Fruit fly (Drosophila melanogaster) whole organism, prepupa: ENCODE data around the gene CG17490.

Experiments
- CG10669 ChIP-seq: fragments of 200-800 bp; sonication (Bioruptor generic); optimal IDR thresholded peaks from 3 replicates; lab custom pipeline; 2018; ENCODE audit warnings: missing biosample characterization, mild to moderate bottlenecking, missing genetic modification characterization, moderate library complexity
- CG15336 ChIP-seq: fragments of 200-800 bp; sonication (Bioruptor generic); IDR thresholded peaks from 2 replicates; pipeline ENCODE4 v1.3.6; 2022; ENCODE audit warnings: missing biosample characterization, missing genetic modification characterization
- CG32006 ChIP-seq: fragments of 200-800 bp; sonication (Bioruptor generic); optimal IDR thresholded peaks from 3 replicates; lab custom pipeline; 2017; ENCODE audit warnings: missing biosample characterization, mild to moderate bottlenecking, missing genetic modification characterization
- CG3919 ChIP-seq: fragments of 200-800 bp; sonication (Bioruptor generic); optimal IDR thresholded peaks from 3 replicates; lab custom pipeline; 2016; ENCODE audit warnings: missing biosample characterization, missing genetic modification characterization
- CG6792 ChIP-seq: fragments of 200-800 bp; sonication (Bioruptor generic); optimal IDR thresholded peaks from 3 replicates; lab custom pipeline; 2016; ENCODE audit warnings: missing biosample characterization, missing genetic modification characterization
- CG7368 ChIP-seq: fragments of 200-800 bp; sonication (Bioruptor generic); optimal IDR thresholded peaks from 3 replicates; lab custom pipeline; 2016; ENCODE audit warnings: missing biosample characterization, missing genetic modification characterization
- CG8119 ChIP-seq: fragments of 200-800 bp; sonication (Bioruptor generic); IDR thresholded peaks from 3 replicates; pipeline ENCODE4 v1.3.6; 2022; ENCODE audit warnings: missing biosample characterization, missing genetic modification characterization
- CG8632 ChIP-seq: fragments of 200-800 bp; sonication (Bioruptor generic); optimal IDR thresholded peaks from 3 replicates; lab custom pipeline; 2016; ENCODE audit warnings: missing biosample characterization, missing genetic modification characterization
- CG9139 ChIP-seq: fragments of 200-800 bp; sonication (Bioruptor generic); optimal IDR thresholded peaks from 3 replicates; lab custom pipeline; 2017; ENCODE audit warnings: missing biosample characterization, mild to moderate bottlenecking, missing genetic modification characterization
- Eip78C ChIP-seq: fragments of 200-800 bp; sonication (Bioruptor generic); peaks from one replicate; lab custom pipeline; 2016; ENCODE audit warnings: missing biosample characterization, missing genetic modification characterization
- Ets96B ChIP-seq: fragments of 200-800 bp; optimal IDR thresholded peaks from 2 replicates; lab custom pipeline; 2019; ENCODE audit warnings: missing biosample characterization, mild to moderate bottlenecking, missing genetic modification characterization, moderate library complexity
- Gug ChIP-seq: fragments of 200-800 bp; sonication (Bioruptor generic); IDR thresholded peaks from 2 replicates; pipeline ENCODE4 v1.3.6; 2022; ENCODE audit warnings: missing biosample characterization, missing genetic modification characterization
- Hr38 ChIP-seq: sonication (Bioruptor generic); optimal IDR thresholded peaks from 2 replicates; lab custom pipeline; 2016; ENCODE audit warnings: missing biosample characterization, missing genetic modification characterization
- Met ChIP-seq: fragments of 200-800 bp; sonication (Bioruptor generic); optimal IDR thresholded peaks from 3 replicates; lab custom pipeline; 2016; ENCODE audit warnings: missing biosample characterization, missing genetic modification characterization
- OdsH ChIP-seq: fragments of 200-800 bp; sonication (Bioruptor generic); optimal IDR thresholded peaks from 3 replicates; lab custom pipeline; 2016; ENCODE audit warnings: missing biosample characterization, missing genetic modification characterization
- Sox14 ChIP-seq: fragments of 200-800 bp; sonication (Bioruptor generic); optimal IDR thresholded peaks from 3 replicates; lab custom pipeline; 2016; ENCODE audit warnings: missing biosample characterization, missing genetic modification characterization
- Sox15 ChIP-seq: fragments of 200-800 bp; sonication (Bioruptor generic); optimal IDR thresholded peaks from 3 replicates; lab custom pipeline; 2016; ENCODE audit warnings: missing biosample characterization, missing genetic modification characterization
- achi ChIP-seq: fragments of 200-800 bp; sonication (Bioruptor generic); optimal IDR thresholded peaks from 3 replicates; lab custom pipeline; 2016; ENCODE audit warnings: missing biosample characterization, missing genetic modification characterization
- acj6 ChIP-seq: fragments of 200-800 bp; sonication (Bioruptor generic); optimal IDR thresholded peaks from 3 replicates; lab custom pipeline; 2016; ENCODE audit warnings: missing biosample characterization, missing genetic modification characterization
- cyc ChIP-seq: fragments of 200-800 bp; sonication (Bioruptor generic); optimal IDR thresholded peaks from 3 replicates; lab custom pipeline; 2016; ENCODE audit warnings: missing biosample characterization, missing genetic modification characterization
- eg ChIP-seq: fragments of 200-800 bp; sonication (Bioruptor generic); IDR thresholded peaks from 3 replicates; pipeline ENCODE4 v1.3.6; 2022; ENCODE audit warnings: missing biosample characterization, missing genetic modification characterization
- fd59A ChIP-seq: fragments of 200-800 bp; sonication (Bioruptor generic); optimal IDR thresholded peaks from 2 replicates; lab custom pipeline; 2017; ENCODE audit warnings: missing biosample characterization, mild to moderate bottlenecking, missing genetic modification characterization, missing genetic modification reagents
- salr ChIP-seq, 2 experiments: fragments of 200-800 bp; sonication (Bioruptor generic); optimal IDR thresholded peaks; 3 replicates each; lab custom pipeline; 2016 to 2018; ENCODE audit warnings: missing biosample characterization in 2 of 2, missing genetic modification characterization in 2 of 2, mild to moderate bottlenecking in 1 of 2
- spab ChIP-seq: fragments of 200-800 bp; sonication (Bioruptor generic); optimal IDR thresholded peaks from 2 replicates; lab custom pipeline; 2017; ENCODE audit warnings: missing biosample characterization, mild to moderate bottlenecking, missing genetic modification characterization, missing genetic modification reagents
- svp ChIP-seq: fragments of 200-800 bp; sonication (Bioruptor generic); peaks from one replicate; lab custom pipeline; 2016; ENCODE audit warnings: missing biosample characterization, missing genetic modification characterization

Gene CG17490

dm6 chr2L:22578920-22579548 is 41.6 kb downstream of the CG17490 start, which contains the start of gene Slmap:
TSS of gene Slmap (plus strand) at chr2L:22579072.
- TF ChIP-seq Gug (GFP tag; lab: Robert Waterston, UW) = no peak
- TF ChIP-seq CG8119 (GFP tag; lab: Robert Waterston, UW) = no peak
- TF ChIP-seq OdsH (GFP tag; lab: Kevin White, UChicago) = no peak
- TF ChIP-seq CG9139 (GFP tag; lab: Kevin White, UChicago) = no peak
- TF ChIP-seq CG15336 (GFP tag; lab: Robert Waterston, UW) = no peak
- TF ChIP-seq CG7368 (GFP tag; lab: Kevin White, UChicago) = no peak
- TF ChIP-seq eg (GFP tag; lab: Robert Waterston, UW) = no peak
- TF ChIP-seq fd59A (GFP tag; lab: Kevin White, UChicago) = no peak
- TF ChIP-seq Hr38 (GFP tag; lab: Kevin White, UChicago) = no peak
- no peak for TF ChIP-seq Sox15 (GFP tag; lab: Kevin White, UChicago)
- no peak for TF ChIP-seq CG32006
- no peak for TF ChIP-seq CG8632 (GFP tag; lab: Kevin White, UChicago)
- TF ChIP-seq Eip78C (GFP tag; lab: Kevin White, UChicago) = peak; percentile 18
- no peak for TF ChIP-seq cyc
- no peak for TF ChIP-seq Met
- no peak for TF ChIP-seq CG10669
- TF ChIP-seq achi (GFP tag; lab: Kevin White, UChicago) = no peak
- TF ChIP-seq salr (GFP tag; optimal IDR thresholded peaks at IDR 0.05; lab: Kevin White, UChicago) = peak in 1 of 2 experiments; percentile 13
- no peak for TF ChIP-seq CG3919 (GFP tag; lab: Kevin White, UChicago)
- peak; percentile 38 for TF ChIP-seq svp (GFP tag; lab: Kevin White, UChicago)
- no peak for TF ChIP-seq Ets96B
- no peak for TF ChIP-seq Sox14
- TF ChIP-seq acj6 (GFP tag; lab: Kevin White, UChicago) = no peak
- TF ChIP-seq spab = no peak
- no peak for TF ChIP-seq CG6792 (GFP tag; lab: Kevin White, UChicago)
